Worm (Caenorhabditis elegans): Measurements from ENCODE around the gene bath-26.

Gene bath-26

ce11 chrII:1621795-1622194, 21.2 kb upstream of the bath-26 start:
- TF ChIP-seq nhr-19 (GFP tag; conservative IDR thresholded peaks at IDR 0.05) (no peak), elt-2 (tag; optimal IDR thresholded peaks at IDR 0.05) (peak; percentile 90), unc-86 (tag; optimal IDR thresholded peaks at IDR 0.05) (no peak), mab-9 (GFP tag; IDR thresholded peaks at IDR 0.05) (no peak), nhr-85 (tag) (no peak), jun-1 (tag; optimal IDR thresholded peaks at IDR 0.05) (peak; percentile 44), hlh-17 (GFP tag; optimal IDR thresholded peaks at IDR 0.05; ENCODE audit: borderline replicate concordance) (no peak), lin-14 (GFP tag; optimal IDR thresholded peaks at IDR 0.05) (no peak), lin-35 (GFP tag; optimal IDR thresholded peaks at IDR 0.05) (peak in 1 of 2 experiments; percentile 32)

ce11 chrII:1621180-1621579, 20.6 kb upstream of the bath-26 start, which contains the start of gene fbxa-158:
Gene fbxa-158 (minus strand): TSS chrII:1621280.
- no peak for TF ChIP-seq unc-86 (tag; optimal IDR thresholded peaks at IDR 0.05)
- no peak for TF ChIP-seq fos-1 (tag; optimal IDR thresholded peaks at IDR 0.05)
- TF ChIP-seq C04F5.9 (tag; optimal IDR thresholded peaks at IDR 0.05) = no peak
- TF ChIP-seq pqm-1 (tag; optimal IDR thresholded peaks at IDR 0.05) = no peak
- TF ChIP-seq pax-3 (tag; optimal IDR thresholded peaks at IDR 0.05) = no peak

ce11 chrII:1618948-1619347, 18.4 kb upstream of the bath-26 start, which contains the start of gene fbxa-166:
Gene fbxa-166 (minus strand): TSS chrII:1619048.
- TF ChIP-seq F16B12.6 (tag; optimal IDR thresholded peaks at IDR 0.05) (no peak), lsy-2 (tag; optimal IDR thresholded peaks at IDR 0.05) (no peak), ceh-88 (GFP tag; IDR thresholded peaks at IDR 0.05) (no peak), C16A3.4 (tag; optimal IDR thresholded peaks at IDR 0.05) (no peak), ets-5 (GFP tag; IDR thresholded peaks at IDR 0.05) (no peak)

ce11 chrII:1616382-1616781, 15.8 kb upstream of the bath-26 start, which contains the start of gene fbxa-165:
Gene fbxa-165 (minus strand): TSS chrII:1616482.
- TF ChIP-seq ztf-4 (tag; optimal IDR thresholded peaks at IDR 0.05) = no peak
- TF ChIP-seq grh-1 (GFP tag; IDR thresholded peaks at IDR 0.05) = no peak
- TF ChIP-seq ceh-8 (GFP tag; optimal IDR thresholded peaks at IDR 0.05) = no peak
- TF ChIP-seq alr-1 (tag; optimal IDR thresholded peaks at IDR 0.05; ENCODE audit: borderline replicate concordance) = no peak
- TF ChIP-seq aly-2 (tag; optimal IDR thresholded peaks at IDR 0.05) = no peak
- TF ChIP-seq nhr-76 (tag; optimal IDR thresholded peaks at IDR 0.05) = no peak
- TF ChIP-seq pqm-1 (tag; optimal IDR thresholded peaks at IDR 0.05) = no peak
- no peak for TF ChIP-seq isw-1 (GFP tag; IDR thresholded peaks at IDR 0.05)
- no peak for TF ChIP-seq nhr-85 (tag)
- no peak for TF ChIP-seq lsy-2 (tag; optimal IDR thresholded peaks at IDR 0.05)
- no peak for TF ChIP-seq blmp-1 (tag; optimal IDR thresholded peaks at IDR 0.05)
- TF ChIP-seq unc-130 (tag; optimal IDR thresholded peaks at IDR 0.05) = no peak
- TF ChIP-seq xbp-1 (tag; optimal IDR thresholded peaks at IDR 0.05) = no peak
- TF ChIP-seq sox-4 (tag; optimal IDR thresholded peaks at IDR 0.05) = no peak
- TF ChIP-seq unc-98 (GFP tag; IDR thresholded peaks at IDR 0.05) = no peak

ce11 chrII:1613972-1614371, 13.4 kb upstream of the bath-26 start, which contains the start of gene fbxa-164:
Gene fbxa-164 (minus strand): TSS chrII:1614072.
- TF ChIP-seq C04F5.9 (tag; optimal IDR thresholded peaks at IDR 0.05) (no peak), unc-86 (tag; optimal IDR thresholded peaks at IDR 0.05) (no peak), grh-1 (GFP tag; IDR thresholded peaks at IDR 0.05) (no peak), elt-3 (tag; optimal IDR thresholded peaks at IDR 0.05) (no peak), ama-1 (optimal IDR thresholded peaks at IDR 0.05) (no peak), hpl-2 (GFP tag; optimal IDR thresholded peaks at IDR 0.05) (no peak), vab-15 (tag; optimal IDR thresholded peaks at IDR 0.05) (no peak), lin-13 (GFP tag; optimal IDR thresholded peaks at IDR 0.05) (no peak), Y116A8C.19 (tag; optimal IDR thresholded peaks at IDR 0.05; ENCODE audit: borderline replicate concordance) (no peak), nhr-71 (tag; optimal IDR thresholded peaks at IDR 0.05) (no peak), F16B12.6 (tag; optimal IDR thresholded peaks at IDR 0.05) (no peak), ces-1 (GFP tag; optimal IDR thresholded peaks at IDR 0.05) (no peak), lir-3 (tag; optimal IDR thresholded peaks at IDR 0.05; ENCODE audit: poor library complexity) (no peak), dpl-1 (GFP tag; optimal IDR thresholded peaks at IDR 0.05) (no peak), nhr-28 (tag; optimal IDR thresholded peaks at IDR 0.05) (no peak), aha-1 (tag; optimal IDR thresholded peaks at IDR 0.05) (no peak)
